Fruit fly (Drosophila melanogaster): ENCODE data around the gene CG14711.

The CG14711 gene

DNA sequence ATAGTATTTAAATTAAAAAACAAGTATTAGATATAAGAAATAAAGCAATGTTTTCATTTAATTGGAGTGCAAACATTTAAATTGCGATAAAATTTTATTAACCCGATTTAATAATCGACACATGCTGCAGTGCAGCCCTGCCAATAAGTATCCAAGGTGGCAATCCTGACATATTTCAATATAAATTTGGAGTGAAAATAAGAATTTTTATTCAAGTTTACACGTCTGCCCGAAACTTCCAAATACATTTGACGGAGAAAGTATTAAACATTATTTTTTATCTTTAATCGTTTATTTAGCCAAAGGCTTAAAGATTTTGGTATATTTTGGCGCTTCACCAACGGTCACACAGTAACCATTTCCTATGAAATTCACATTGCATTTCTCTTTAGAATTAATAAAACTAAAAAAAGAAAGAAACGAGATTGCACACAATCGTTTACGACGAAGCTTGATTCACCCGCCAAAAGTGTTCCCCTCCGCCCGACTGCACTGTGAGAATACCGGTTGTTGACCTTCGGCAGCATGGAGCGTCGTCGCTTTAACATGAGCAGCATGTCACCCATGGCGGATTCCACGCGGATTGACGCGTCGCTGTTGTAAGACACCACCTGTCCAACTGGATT is 5.4 kb downstream of the CG14711 start, which contains the start of gene CG14712 (continued):
- peak; percentile 13 for TF ChIP-seq CG33213 (GFP tag; optimal IDR thresholded peaks at IDR 0.05)
- no peak for TF ChIP-seq Oaz (GFP tag; IDR thresholded peaks at IDR 0.05)
- TF ChIP-seq NC2β (GFP tag; optimal IDR thresholded peaks at IDR 0.05): peak; percentile 2
- no peak for TF ChIP-seq scrt (GFP tag; optimal IDR thresholded peaks at IDR 0.05)
- no peak for TF ChIP-seq luna (GFP tag; optimal IDR thresholded peaks at IDR 0.05)
- TF ChIP-seq Hr3 (GFP tag; optimal IDR thresholded peaks at IDR 0.05): no peak
- no peak for TF ChIP-seq Dip2 (GFP tag; IDR thresholded peaks at IDR 0.05)
- no peak for TF ChIP-seq ham (GFP tag; IDR thresholded peaks at IDR 0.05)
- peak; percentile 37; the same call in 1 of the 3 replicates for TF ChIP-seq CG7963 (GFP tag; IDR thresholded peaks at IDR 0.05; ENCODE audit: partially characterized antibody)
- no peak for TF ChIP-seq CG32772 (GFP tag; IDR thresholded peaks at IDR 0.05)
- TF ChIP-seq psq (GFP tag; optimal IDR thresholded peaks at IDR 0.05): no peak
- TF ChIP-seq Xbp1 (GFP tag; optimal IDR thresholded peaks at IDR 0.05): peak; percentile 45
- no peak for TF ChIP-seq dysf (GFP tag; IDR thresholded peaks at IDR 0.05)
- no peak for TF ChIP-seq GATAe (GFP tag; conservative IDR thresholded peaks at IDR 0.05)
- TF ChIP-seq CHES-1-like (GFP tag; optimal IDR thresholded peaks at IDR 0.05): no peak
- no peak for TF ChIP-seq D (optimal IDR thresholded peaks at IDR 0.05)
- no peak for TF ChIP-seq D (GFP tag; optimal IDR thresholded peaks at IDR 0.05)
- TF ChIP-seq CG18011 (GFP tag; optimal IDR thresholded peaks at IDR 0.05): no peak
- TF ChIP-seq Aef1 (GFP tag; IDR thresholded peaks at IDR 0.05): no peak
- no peak for TF ChIP-seq zen (tag; optimal IDR thresholded peaks at IDR 0.05)
- TF ChIP-seq CTCF (GFP tag; optimal IDR thresholded peaks at IDR 0.05): no peak
- TF ChIP-seq Stat92E (GFP tag; optimal IDR thresholded peaks at IDR 0.05): peak in 1 of 3 experiments; percentile 88
- TF ChIP-seq seq (GFP tag; IDR thresholded peaks at IDR 0.05): no peak
- no peak for TF ChIP-seq Hmx (GFP tag; optimal IDR thresholded peaks at IDR 0.05)
- TF ChIP-seq CG7786 (GFP tag; optimal IDR thresholded peaks at IDR 0.05): no peak
- TF ChIP-seq eve (GFP tag; optimal IDR thresholded peaks at IDR 0.05): no peak
- TF ChIP-seq cad (GFP tag; optimal IDR thresholded peaks at IDR 0.05): no peak
- TF ChIP-seq CG17612 (GFP tag; IDR thresholded peaks at IDR 0.05): no peak
- TF ChIP-seq CG8388 (GFP tag; optimal IDR thresholded peaks at IDR 0.05): no peak
- TF ChIP-seq org-1 (GFP tag; optimal IDR thresholded peaks at IDR 0.05): no peak
- TF ChIP-seq phol (tag; optimal IDR thresholded peaks at IDR 0.05): peak; percentile 72
- no peak for TF ChIP-seq Gug (GFP tag; IDR thresholded peaks at IDR 0.05)
- peak; percentile 10 for TF ChIP-seq CG10543 (GFP tag; optimal IDR thresholded peaks at IDR 0.05)
- TF ChIP-seq HLHmδ (GFP tag; optimal IDR thresholded peaks at IDR 0.05): no peak
- TF ChIP-seq CG4820 (GFP tag; optimal IDR thresholded peaks at IDR 0.05): no peak
- no peak for TF ChIP-seq bsh (GFP tag; optimal IDR thresholded peaks at IDR 0.05)
- TF ChIP-seq CG1792 (GFP tag; optimal IDR thresholded peaks at IDR 0.05): no peak
- no peak for TF ChIP-seq ato (GFP tag; IDR thresholded peaks at IDR 0.05; ENCODE audit: partially characterized antibody)
- no peak for TF ChIP-seq eyg (GFP tag; optimal IDR thresholded peaks at IDR 0.05)
- TF ChIP-seq hth (optimal IDR thresholded peaks at IDR 0.05): no peak
- peak; percentile 92 for TF ChIP-seq YL-1 (GFP tag; optimal IDR thresholded peaks at IDR 0.05)
- TF ChIP-seq D19A (tag; optimal IDR thresholded peaks at IDR 0.05): no peak
- peak; percentile 48 for TF ChIP-seq B-H2 (GFP tag; optimal IDR thresholded peaks at IDR 0.05)
- TF ChIP-seq CG31388 (GFP tag; optimal IDR thresholded peaks at IDR 0.05): no peak
- TF ChIP-seq crp (GFP tag; optimal IDR thresholded peaks at IDR 0.05): peak in 1 of 2 experiments; percentile 51
- TF ChIP-seq Antp (GFP tag; optimal IDR thresholded peaks at IDR 0.05): no peak
- TF ChIP-seq Hr51 (GFP tag; optimal IDR thresholded peaks at IDR 0.05): peak in 1 of 2 experiments; percentile 36
- TF ChIP-seq mirr (GFP tag; optimal IDR thresholded peaks at IDR 0.05): no peak
- TF ChIP-seq BEAF-32 (GFP tag; optimal IDR thresholded peaks at IDR 0.05): peak; percentile 66
- TF ChIP-seq gro (GFP tag; optimal IDR thresholded peaks at IDR 0.05): peak; percentile 24
- peak; percentile 39 for TF ChIP-seq mam (GFP tag; optimal IDR thresholded peaks at IDR 0.05)

Measured in whole organism, embryonic.